Worm (Caenorhabditis elegans) whole organism, mixed stage, embryonic: ENCODE results near the gene Y27F2A.10.
"Not testable (repeated sequence)": the region's sequence is repeated elsewhere in the genome, so short reads cannot be mapped to it uniquely, and the experiment has no call there.

Experiments
- M03D4.4 ChIP-seq: sonication (generic microtip); optimal IDR thresholded peaks from 2 replicates; lab custom pipeline; 2017; ENCODE audit warnings: mild to moderate bottlenecking, missing genetic modification characterization, missing compliant biosample characterization
- bed-3 ChIP-seq: fragments of 200-800 bp; sonication (Bioruptor generic); optimal IDR thresholded peaks from 3 replicates; lab custom pipeline; 2018; ENCODE audit warnings: mild to moderate bottlenecking, missing genetic modification characterization, moderate library complexity, missing compliant biosample characterization
- blmp-1 ChIP-seq: fragments of 150-350 bp; optimal IDR thresholded peaks from 2 replicates; lab custom pipeline; 2014; ENCODE audit warnings: missing biosample characterization, missing genetic modification characterization
- ceh-39 ChIP-seq: fragments of 150-350 bp; optimal IDR thresholded peaks from 2 replicates; lab custom pipeline; 2014; ENCODE audit warnings: missing biosample characterization, missing genetic modification characterization
- ceh-43 ChIP-seq: fragments of 200-800 bp; sonication (Bioruptor generic); optimal IDR thresholded peaks from 2 replicates; lab custom pipeline; 2018; ENCODE audit warnings: mild to moderate bottlenecking, missing genetic modification characterization, moderate library complexity, missing compliant biosample characterization
- ceh-83 ChIP-seq: fragments of 200-800 bp; sonication (Bioruptor generic); optimal IDR thresholded peaks from 2 replicates; lab custom pipeline; 2018; ENCODE audit warnings: mild to moderate bottlenecking, missing genetic modification characterization, missing compliant biosample characterization
- ces-1 ChIP-seq: fragments of 150-350 bp; optimal IDR thresholded peaks from 2 replicates; lab custom pipeline; 2014; ENCODE audit warnings: missing biosample characterization, missing genetic modification reagents, missing genetic modification characterization
- cnd-1 ChIP-seq: fragments of 200-800 bp; sonication (Bioruptor generic); optimal IDR thresholded peaks from 2 replicates; lab custom pipeline; 2018; ENCODE audit warnings: mild to moderate bottlenecking, missing genetic modification characterization, missing compliant biosample characterization
- elt-1 ChIP-seq: sonication (generic microtip); optimal IDR thresholded peaks from 2 replicates; lab custom pipeline; 2017; ENCODE audit warnings: missing genetic modification characterization, mild to moderate bottlenecking, missing compliant biosample characterization, antibody characterized with exemption, moderate library complexity, borderline replicate concordance; ENCODE audit not compliant: insufficient read depth
- elt-3 ChIP-seq: fragments of 150-350 bp; optimal IDR thresholded peaks from 2 replicates; lab custom pipeline; 2014; ENCODE audit warnings: missing biosample characterization, missing genetic modification characterization
- hlh-1 ChIP-seq: fragments of 150-350 bp; optimal IDR thresholded peaks from 2 replicates; lab custom pipeline; 2014; ENCODE audit warnings: missing biosample characterization, missing genetic modification reagents, missing genetic modification characterization
- lin-13 ChIP-seq: fragments of 150-350 bp; optimal IDR thresholded peaks from 2 replicates; lab custom pipeline; 2014; ENCODE audit warnings: missing biosample characterization, missing genetic modification characterization
- lsy-2 ChIP-seq: fragments of 150-350 bp; optimal IDR thresholded peaks from 2 replicates; lab custom pipeline; 2014; ENCODE audit warnings: missing biosample characterization, missing genetic modification characterization
- mab-5 ChIP-seq: fragments of 150-350 bp; optimal IDR thresholded peaks from 2 replicates; lab custom pipeline; 2014; ENCODE audit warnings: missing biosample characterization, missing genetic modification characterization
- mls-2 ChIP-seq: sonication (generic microtip); optimal IDR thresholded peaks from 2 replicates; lab custom pipeline; 2016; ENCODE audit warnings: mild to moderate bottlenecking, missing genetic modification characterization, moderate library complexity, missing compliant biosample characterization
- nhr-12 ChIP-seq: fragments of 150-350 bp; optimal IDR thresholded peaks from 2 replicates; lab custom pipeline; 2014; ENCODE audit warnings: missing biosample characterization, missing genetic modification characterization
- nhr-237 ChIP-seq: fragments of 150-350 bp; optimal IDR thresholded peaks from 2 replicates; lab custom pipeline; 2014; ENCODE audit warnings: missing biosample characterization, missing genetic modification characterization
- nhr-76 ChIP-seq: sonication (generic microtip); optimal IDR thresholded peaks from 2 replicates; lab custom pipeline; 2017; ENCODE audit warnings: missing biosample characterization, missing genetic modification characterization
- sem-2 ChIP-seq: fragments of 200-800 bp; sonication (Bioruptor generic); optimal IDR thresholded peaks from 2 replicates; lab custom pipeline; 2018; ENCODE audit warnings: mild to moderate bottlenecking, missing genetic modification characterization, missing compliant biosample characterization
- snpc-4 ChIP-seq: fragments of 150-350 bp; optimal IDR thresholded peaks from 2 replicates; lab custom pipeline; 2014; ENCODE audit warnings: missing biosample characterization, missing genetic modification characterization
- unc-120 ChIP-seq: sonication (generic microtip); optimal IDR thresholded peaks from 2 replicates; lab custom pipeline; 2017; ENCODE audit warnings: missing genetic modification characterization, missing compliant biosample characterization; ENCODE audit not compliant: poor library complexity, severe bottlenecking
- zip-8 ChIP-seq: fragments of 150-350 bp; optimal IDR thresholded peaks from 2 replicates; lab custom pipeline; 2014; ENCODE audit warnings: missing biosample characterization, missing genetic modification characterization
- ztf-11 ChIP-seq: fragments of 150-350 bp; optimal IDR thresholded peaks from 2 replicates; lab custom pipeline; 2014; ENCODE audit warnings: missing biosample characterization, missing genetic modification characterization

Y27F2A.10 gene

ce11 chrII:3191544-3191943 lies 19.5 kb upstream of the Y27F2A.10 start, which contains the start of gene Y27F2A.9:
Gene Y27F2A.9, minus strand, starts transcription at chrII:3191644.
- not testable (repeated sequence) for TF ChIP-seq nhr-76; lsy-2 (tag; lab: Kevin White, UChicago); zip-8 (tag; lab: Kevin White, UChicago)

- TF ChIP-seq ceh-43 (GFP tag; lab: Kevin White, UChicago); ces-1 (GFP tag; lab: Kevin White, UChicago); hlh-1 (tag; lab: Kevin White, UChicago): not testable (repeated sequence)
Measured at ce11 chrII:3189038-3189437, 17.0 kb upstream of the Y27F2A.10 start, which contains the start of gene Y27F2A.11. Gene Y27F2A.11, plus strand, starts transcription at chrII:3189338.

- TF ChIP-seq bed-3, result no peak
- TF ChIP-seq unc-120 (tag; lab: Kevin White, UChicago), result no peak
- no peak for TF ChIP-seq nhr-237 (tag; lab: Kevin White, UChicago)
- TF ChIP-seq mls-2 (tag; lab: Kevin White, UChicago), result no peak
- TF ChIP-seq elt-3 (tag; lab: Kevin White, UChicago), result no peak
- no peak for TF ChIP-seq blmp-1 (tag; lab: Kevin White, UChicago)
- TF ChIP-seq cnd-1 (tag; lab: Kevin White, UChicago), result no peak
- TF ChIP-seq elt-1 (tag; lab: Kevin White, UChicago), result no peak
- TF ChIP-seq lsy-2 (tag; lab: Kevin White, UChicago), result no peak
Measured at ce11 chrII:3185848-3186247, 13.8 kb upstream of the Y27F2A.10 start.

- not testable (repeated sequence) for TF ChIP-seq hlh-1, ztf-11, blmp-1 (tag; lab: Kevin White, UChicago)
Measured at ce11 chrII:3184858-3185257, 12.8 kb upstream of the Y27F2A.10 start, which contains the start of gene sri-78. Gene sri-78, plus strand, starts transcription at chrII:3185158.

ce11 chrII:3183300-3183840 lies 11.3 kb upstream of the Y27F2A.10 start, which contains the start of the genes Y27F2A.6 and Y27F2A.8:
Gene Y27F2A.6, minus strand, starts transcription at chrII:3183400.
Gene Y27F2A.8, plus strand, starts transcription at chrII:3183790.
- not testable (repeated sequence) for TF ChIP-seq ceh-83 (GFP tag; lab: Kevin White, UChicago); elt-3 (tag; lab: Kevin White, UChicago); lsy-2 (tag; lab: Kevin White, UChicago)

ce11 chrII:3177663-3178062 lies 5.6 kb upstream of the Y27F2A.10 start, which contains the start of gene sri-40:
Gene sri-40, plus strand, starts transcription at chrII:3177963.
- not testable (repeated sequence) for TF ChIP-seq nhr-12, zip-8, blmp-1 (tag; lab: Kevin White, UChicago)

- TF ChIP-seq blmp-1 (tag; lab: Kevin White, UChicago), result no peak
- no peak for TF ChIP-seq unc-120 (tag; lab: Kevin White, UChicago)
- TF ChIP-seq ztf-11 (tag; lab: Kevin White, UChicago), result no peak
- no peak for TF ChIP-seq M03D4.4 (tag; lab: Kevin White, UChicago)
- no peak for TF ChIP-seq snpc-4 (tag; lab: Kevin White, UChicago)
- TF ChIP-seq sem-2 (GFP tag; lab: Kevin White, UChicago), result no peak
- no peak for TF ChIP-seq cnd-1 (tag; lab: Kevin White, UChicago)
- TF ChIP-seq mls-2 (tag; lab: Kevin White, UChicago), result no peak
- no peak for TF ChIP-seq ceh-39 (tag; lab: Kevin White, UChicago)
- TF ChIP-seq nhr-237 (tag; lab: Kevin White, UChicago), result no peak
- no peak for TF ChIP-seq mab-5
- no peak for TF ChIP-seq ceh-43 (GFP tag; lab: Kevin White, UChicago)
- no peak for TF ChIP-seq lin-13 (tag; lab: Kevin White, UChicago)
- no peak for TF ChIP-seq ceh-83 (GFP tag; lab: Kevin White, UChicago)
- TF ChIP-seq nhr-12 (tag; lab: Kevin White, UChicago), result no peak
- TF ChIP-seq, all 35 proteins: peak for 0
Measured at ce11 chrII:3170089-3170488, 2.0 kb downstream of the Y27F2A.10 start, which contains the start of gene fbxc-55. Gene fbxc-55, minus strand, starts transcription at chrII:3170189.
